Fruit fly (Drosophila melanogaster): ENCODE results near the gene CG34140.

CG34140 gene

DNA sequence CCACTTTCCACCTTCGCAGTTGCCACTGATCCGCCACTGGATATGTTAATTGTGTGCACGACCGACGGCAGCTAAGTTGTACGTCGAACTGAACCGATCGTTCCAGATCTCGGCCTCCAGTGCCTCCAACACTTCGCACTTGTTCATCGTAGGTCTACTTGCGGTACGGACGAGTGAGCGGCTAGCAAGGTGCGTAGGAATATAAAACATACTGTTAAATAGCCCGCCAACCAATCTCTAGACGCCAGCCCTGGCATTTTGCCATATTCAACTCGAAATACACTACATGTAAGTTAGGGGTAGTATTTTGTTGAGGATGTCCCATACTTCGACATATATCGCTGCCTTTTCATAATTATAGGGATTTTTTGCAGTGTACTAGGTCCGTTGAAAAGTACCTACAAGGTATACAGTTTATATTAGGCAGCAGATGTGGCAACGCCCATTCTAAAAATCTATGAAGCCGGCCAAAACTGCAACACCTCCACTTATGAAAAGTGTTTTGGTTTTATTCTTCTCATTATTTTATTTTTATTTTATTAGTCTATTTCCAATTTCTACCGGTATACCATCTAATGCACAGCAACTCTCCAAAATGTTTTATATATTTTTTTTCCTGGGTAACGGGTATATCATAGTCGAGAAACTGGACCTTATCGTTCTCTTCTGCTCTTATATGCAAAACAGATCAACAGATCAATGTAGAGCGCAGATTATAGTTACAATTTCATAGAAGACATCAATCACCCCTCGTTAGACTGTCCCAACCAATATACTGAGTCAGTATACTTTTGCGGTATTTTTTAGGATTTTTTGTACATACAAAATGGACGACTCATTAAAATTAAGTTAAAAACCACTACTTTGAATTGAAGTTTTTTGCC, 39.0 kb upstream of the CG34140 start, which contains the start of the genes pyx and CG33229 (continued):
- TF ChIP-seq Hr78 (GFP tag; optimal IDR thresholded peaks at IDR 0.05) (peak in 1 of 2 experiments; percentile 40), CG7556 (GFP tag; optimal IDR thresholded peaks at IDR 0.05) (peak; percentile 76), psq (GFP tag; optimal IDR thresholded peaks at IDR 0.05) (peak; percentile 50), pan (optimal IDR thresholded peaks at IDR 0.05) (no peak), pan (GFP tag; optimal IDR thresholded peaks at IDR 0.05 in 1 of 2, IDR thresholded peaks at IDR 0.05 in 1 of 2) (peak in 1 of 2 experiments; percentile 70), trem (tag; optimal IDR thresholded peaks at IDR 0.05) (peak; percentile 33), CG10543 (GFP tag; optimal IDR thresholded peaks at IDR 0.05) (peak; percentile 84), Hr3 (GFP tag; optimal IDR thresholded peaks at IDR 0.05) (peak; percentile 87), emc (GFP tag; optimal IDR thresholded peaks at IDR 0.05) (peak; percentile 57), CkIIα-i1 (GFP tag; IDR thresholded peaks at IDR 0.05) (0 out of 2 replicates have a peak, but pooled peaks have one; percentile 11), CG15269 (tag; optimal IDR thresholded peaks at IDR 0.05) (peak; percentile 88), HLH4C (GFP tag; IDR thresholded peaks at IDR 0.05; ENCODE audit: partially characterized antibody) (0 out of 3 replicates have a peak, but pooled peaks have one; percentile 46), CG1233 (GFP tag; optimal IDR thresholded peaks at IDR 0.05) (peak; percentile 85), CG7963 (GFP tag; IDR thresholded peaks at IDR 0.05; ENCODE audit: partially characterized antibody) (no peak), CG5180 (GFP tag; optimal IDR thresholded peaks at IDR 0.05) (peak; percentile 73), Med (GFP tag) (peak; percentile 95), pfk (GFP tag; optimal IDR thresholded peaks at IDR 0.05) (no peak), al (GFP tag; IDR thresholded peaks at IDR 0.05) (peak; percentile 86), CG10565 (GFP tag; optimal IDR thresholded peaks at IDR 0.05) (peak; percentile 32), CG12219 (GFP tag; optimal IDR thresholded peaks at IDR 0.05) (peak; percentile 61), gcm (GFP tag; optimal IDR thresholded peaks at IDR 0.05) (peak; percentile 47), CG10462 (GFP tag; optimal IDR thresholded peaks at IDR 0.05) (peak; percentile 47), Abd-B (GFP tag; optimal IDR thresholded peaks at IDR 0.05) (peak; percentile 91), H15 (GFP tag; IDR thresholded peaks at IDR 0.05) (peak; percentile 70; the same call in 1 of the 3 replicates), fd3F (GFP tag; optimal IDR thresholded peaks at IDR 0.05) (peak; percentile 81), CG10654 (GFP tag; optimal IDR thresholded peaks at IDR 0.05) (peak; percentile 83), Dbx (GFP tag; IDR thresholded peaks at IDR 0.05) (peak; percentile 86), bowl (GFP tag; IDR thresholded peaks at IDR 0.05) (0 out of 2 replicates have a peak, but pooled peaks have one; percentile 21), Fer1 (GFP tag; optimal IDR thresholded peaks at IDR 0.05) (peak; percentile 55), phol (tag; optimal IDR thresholded peaks at IDR 0.05) (peak; percentile 90), Gsc (GFP tag; IDR thresholded peaks at IDR 0.05) (no peak; the same call in 1 of the 2 replicates), kay (GFP tag; optimal IDR thresholded peaks at IDR 0.05) (peak; percentile 68), CG4424 (GFP tag; optimal IDR thresholded peaks at IDR 0.05) (peak; percentile 89), slbo (GFP tag; IDR thresholded peaks at IDR 0.05) (peak; percentile 93), CG13123 (GFP tag; optimal IDR thresholded peaks at IDR 0.05) (peak; percentile 79), pnt (GFP tag; optimal IDR thresholded peaks at IDR 0.05) (peak; percentile 67), Camta (GFP tag; optimal IDR thresholded peaks at IDR 0.05) (peak; percentile 80), CG12071 (GFP tag; optimal IDR thresholded peaks at IDR 0.05) (peak; percentile 70), Rx (GFP tag; IDR thresholded peaks at IDR 0.05) (peak; percentile 56), CG15514 (GFP tag; optimal IDR thresholded peaks at IDR 0.05) (peak; percentile 65), CTCF (GFP tag; optimal IDR thresholded peaks at IDR 0.05) (peak; percentile 26), croc (GFP tag; conservative IDR thresholded peaks at IDR 0.05) (peak; percentile 56; the same call in 1 of the 3 replicates), CG6765 (GFP tag; optimal IDR thresholded peaks at IDR 0.05) (peak; percentile 79), CG8359 (GFP tag; optimal IDR thresholded peaks at IDR 0.05; ENCODE audit: borderline replicate concordance) (peak; percentile 77), fd102C (GFP tag; optimal IDR thresholded peaks at IDR 0.05) (no peak), HHEX (GFP tag; optimal IDR thresholded peaks at IDR 0.05) (peak; percentile 81), CG10209 (GFP tag; optimal IDR thresholded peaks at IDR 0.05) (peak; percentile 85), dysf (GFP tag; IDR thresholded peaks at IDR 0.05) (peak; percentile 91)

Measured in whole organism, embryonic.